Worm (Caenorhabditis elegans) whole organism, L4/young adult: ENCODE results near the gene F49F1.15.
A peak's percentile ranks its signal among the peaks of the same experiment; 100 is the strongest.

Experiments used
- W03F9.2 ChIP-seq: fragments of 150-350 bp; optimal IDR thresholded peaks from 2 replicates; lab custom pipeline; 2014; ENCODE audit warnings: missing biosample characterization, missing genetic modification characterization
- dao-5 ChIP-seq: sonication (generic microtip); optimal IDR thresholded peaks from 2 replicates; lab custom pipeline; 2016; ENCODE audit warnings: missing genotype, missing genetic modification characterization, moderate library complexity, missing compliant biosample characterization
- him-1 ChIP-seq: sonication (generic microtip); optimal IDR thresholded peaks from 2 replicates; lab custom pipeline; 2016; ENCODE audit warnings: missing genotype, missing genetic modification reagents, missing genetic modification characterization, missing compliant biosample characterization

- TF ChIP-seq dao-5 (tag; lab: Kevin White, UChicago) (no peak), him-1 (tag; lab: Kevin White, UChicago) (peak; percentile 11), W03F9.2 (tag; lab: Kevin White, UChicago) (no peak)
These were observed 21.3 kb downstream of the F49F1.15 start for ce11 chrIV:4093087-4093486.
